Fruit fly (Drosophila melanogaster) whole organism, prepupa: ENCODE measurements around the gene Uba2.

ENCODE experiments used
- Blimp-1 ChIP-seq: fragments of 200-800 bp; sonication (Bioruptor generic); optimal IDR thresholded peaks from 3 replicates; lab custom pipeline; 2017; ENCODE audit warnings: missing biosample characterization, missing genetic modification characterization, mild to moderate bottlenecking, moderate library complexity, missing genetic modification reagents
- CG10631 ChIP-seq: fragments of 200-800 bp; sonication (Bioruptor generic); optimal IDR thresholded peaks from 2 replicates; lab custom pipeline; 2016; ENCODE audit warnings: missing biosample characterization, missing genetic modification characterization
- CG10669 ChIP-seq: fragments of 200-800 bp; sonication (Bioruptor generic); optimal IDR thresholded peaks from 3 replicates; lab custom pipeline; 2018; ENCODE audit warnings: missing biosample characterization, mild to moderate bottlenecking, missing genetic modification characterization, moderate library complexity
- CG11294 ChIP-seq: fragments of 200-800 bp; sonication (Bioruptor generic); IDR thresholded peaks from 2 replicates; pipeline ENCODE4 v1.3.6; 2022; ENCODE audit warnings: missing biosample characterization, missing genetic modification characterization
- CG11902 ChIP-seq: fragments of 200-800 bp; sonication (Bioruptor generic); optimal IDR thresholded peaks from 3 replicates; lab custom pipeline; 2016; ENCODE audit warnings: missing biosample characterization, missing genetic modification characterization
- CG15336 ChIP-seq: fragments of 200-800 bp; sonication (Bioruptor generic); IDR thresholded peaks from 2 replicates; pipeline ENCODE4 v1.3.6; 2022; ENCODE audit warnings: missing biosample characterization, missing genetic modification characterization
- CG16779 ChIP-seq: fragments of 200-800 bp; sonication (Bioruptor generic); optimal IDR thresholded peaks from 3 replicates; lab custom pipeline; 2017; ENCODE audit warnings: missing biosample characterization, mild to moderate bottlenecking, missing genetic modification characterization
- CG3032 ChIP-seq: fragments of 200-800 bp; optimal IDR thresholded peaks from 2 replicates; lab custom pipeline; 2019; ENCODE audit warnings: missing biosample characterization, mild to moderate bottlenecking, missing genetic modification characterization, moderate library complexity
- CG31627 ChIP-seq: fragments of 200-800 bp; sonication (Bioruptor generic); optimal IDR thresholded peaks from 3 replicates; lab custom pipeline; 2016; ENCODE audit warnings: missing biosample characterization, missing genetic modification characterization
- CG34406 ChIP-seq: fragments of 200-800 bp; sonication (Bioruptor generic); optimal IDR thresholded peaks from 3 replicates; lab custom pipeline; 2016; ENCODE audit warnings: missing biosample characterization, missing genetic modification characterization
- CG4318 ChIP-seq: fragments of 200-800 bp; sonication (Bioruptor generic); optimal IDR thresholded peaks from 3 replicates; lab custom pipeline; 2017; ENCODE audit warnings: missing biosample characterization, mild to moderate bottlenecking, missing genetic modification characterization
- CG6163 ChIP-seq: fragments of 200-800 bp; sonication (Bioruptor generic); IDR thresholded peaks from 3 replicates; pipeline ENCODE4 v1.3.6; 2022; ENCODE audit warnings: missing biosample characterization, missing genetic modification characterization
- CG6792 ChIP-seq: fragments of 200-800 bp; sonication (Bioruptor generic); optimal IDR thresholded peaks from 3 replicates; lab custom pipeline; 2016; ENCODE audit warnings: missing biosample characterization, missing genetic modification characterization
- CG6808 ChIP-seq: fragments of 200-800 bp; sonication (Bioruptor generic); optimal IDR thresholded peaks from 3 replicates; lab custom pipeline; 2017; ENCODE audit warnings: missing biosample characterization, missing genetic modification characterization, mild to moderate bottlenecking, moderate library complexity, missing genetic modification reagents
- CG7368 ChIP-seq: fragments of 200-800 bp; sonication (Bioruptor generic); optimal IDR thresholded peaks from 3 replicates; lab custom pipeline; 2016; ENCODE audit warnings: missing biosample characterization, missing genetic modification characterization
- CG8119 ChIP-seq: fragments of 200-800 bp; sonication (Bioruptor generic); IDR thresholded peaks from 3 replicates; pipeline ENCODE4 v1.3.6; 2022; ENCODE audit warnings: missing biosample characterization, missing genetic modification characterization
- CG8319 ChIP-seq: fragments of 200-800 bp; sonication (Bioruptor generic); optimal IDR thresholded peaks from 3 replicates; lab custom pipeline; 2016; ENCODE audit warnings: missing biosample characterization, missing genetic modification characterization
- CG9139 ChIP-seq: fragments of 200-800 bp; sonication (Bioruptor generic); optimal IDR thresholded peaks from 3 replicates; lab custom pipeline; 2017; ENCODE audit warnings: missing biosample characterization, mild to moderate bottlenecking, missing genetic modification characterization
- Eip75B ChIP-seq: fragments of 200-800 bp; sonication (Bioruptor generic); optimal IDR thresholded peaks from 3 replicates; lab custom pipeline; 2016; ENCODE audit warnings: missing biosample characterization, missing genetic modification characterization
- Eip78C ChIP-seq: fragments of 200-800 bp; sonication (Bioruptor generic); peaks from one replicate; lab custom pipeline; 2016; ENCODE audit warnings: missing biosample characterization, missing genetic modification characterization
- Eip93F ChIP-seq: fragments of 200-800 bp; sonication (Bioruptor generic); optimal IDR thresholded peaks from 2 replicates; lab custom pipeline; 2016; ENCODE audit warnings: missing biosample characterization, mild to moderate bottlenecking, missing genetic modification characterization
- Ets21C ChIP-seq: fragments of 200-800 bp; sonication (Bioruptor generic); optimal IDR thresholded peaks from 3 replicates; lab custom pipeline; 2016; ENCODE audit warnings: missing biosample characterization, missing genetic modification characterization
- Ets96B ChIP-seq: fragments of 200-800 bp; optimal IDR thresholded peaks from 2 replicates; lab custom pipeline; 2019; ENCODE audit warnings: missing biosample characterization, mild to moderate bottlenecking, missing genetic modification characterization, moderate library complexity
- Gug ChIP-seq: fragments of 200-800 bp; sonication (Bioruptor generic); IDR thresholded peaks from 2 replicates; pipeline ENCODE4 v1.3.6; 2022; ENCODE audit warnings: missing biosample characterization, missing genetic modification characterization
- Hr39 ChIP-seq: fragments of 200-800 bp; sonication (Bioruptor generic); optimal IDR thresholded peaks from 2 replicates; lab custom pipeline; 2016; ENCODE audit warnings: missing biosample characterization, missing genetic modification characterization
- Hr4 ChIP-seq: fragments of 200-800 bp; sonication (Bioruptor generic); optimal IDR thresholded peaks from 3 replicates; lab custom pipeline; 2016; ENCODE audit warnings: missing biosample characterization, missing genetic modification characterization
- Met ChIP-seq: fragments of 200-800 bp; sonication (Bioruptor generic); optimal IDR thresholded peaks from 3 replicates; lab custom pipeline; 2016; ENCODE audit warnings: missing biosample characterization, missing genetic modification characterization
- Sox102F ChIP-seq: fragments of 200-800 bp; sonication (Bioruptor generic); optimal IDR thresholded peaks from 2 replicates; lab custom pipeline; 2016; ENCODE audit warnings: missing biosample characterization, mild to moderate bottlenecking, missing genetic modification characterization
- Sox14 ChIP-seq: fragments of 200-800 bp; sonication (Bioruptor generic); optimal IDR thresholded peaks from 3 replicates; lab custom pipeline; 2016; ENCODE audit warnings: missing biosample characterization, missing genetic modification characterization
- achi ChIP-seq: fragments of 200-800 bp; sonication (Bioruptor generic); optimal IDR thresholded peaks from 3 replicates; lab custom pipeline; 2016; ENCODE audit warnings: missing biosample characterization, missing genetic modification characterization
- acj6 ChIP-seq: fragments of 200-800 bp; sonication (Bioruptor generic); optimal IDR thresholded peaks from 3 replicates; lab custom pipeline; 2016; ENCODE audit warnings: missing biosample characterization, missing genetic modification characterization
- cyc ChIP-seq: fragments of 200-800 bp; sonication (Bioruptor generic); optimal IDR thresholded peaks from 3 replicates; lab custom pipeline; 2016; ENCODE audit warnings: missing biosample characterization, missing genetic modification characterization
- dac ChIP-seq: fragments of 200-800 bp; sonication (Bioruptor generic); optimal IDR thresholded peaks from 2 replicates; lab custom pipeline; 2017; ENCODE audit warnings: missing biosample characterization, mild to moderate bottlenecking, missing genetic modification characterization
- dsx ChIP-seq: fragments of 200-800 bp; optimal IDR thresholded peaks from 3 replicates; lab custom pipeline; 2019; ENCODE audit warnings: missing biosample characterization, mild to moderate bottlenecking, missing genetic modification characterization, moderate library complexity; ENCODE audit not compliant: poor library complexity, severe bottlenecking
- eg ChIP-seq: fragments of 200-800 bp; sonication (Bioruptor generic); IDR thresholded peaks from 3 replicates; pipeline ENCODE4 v1.3.6; 2022; ENCODE audit warnings: missing biosample characterization, missing genetic modification characterization
- fd59A ChIP-seq: fragments of 200-800 bp; sonication (Bioruptor generic); optimal IDR thresholded peaks from 2 replicates; lab custom pipeline; 2017; ENCODE audit warnings: missing biosample characterization, mild to moderate bottlenecking, missing genetic modification characterization, missing genetic modification reagents
- fd85E ChIP-seq: fragments of 200-800 bp; sonication (Bioruptor generic); optimal IDR thresholded peaks from 3 replicates; lab custom pipeline; 2016; ENCODE audit warnings: missing biosample characterization, missing genetic modification characterization
- fkh ChIP-seq: fragments of 200-800 bp; sonication (Bioruptor generic); optimal IDR thresholded peaks from 3 replicates; lab custom pipeline; 2017; ENCODE audit warnings: missing biosample characterization, mild to moderate bottlenecking, missing genetic modification characterization, moderate library complexity
- lz ChIP-seq: fragments of 200-800 bp; sonication (Bioruptor generic); optimal IDR thresholded peaks from 3 replicates; lab custom pipeline; 2016; ENCODE audit warnings: missing biosample characterization, missing genetic modification characterization
- net ChIP-seq: fragments of 200-800 bp; sonication (Bioruptor generic); optimal IDR thresholded peaks from 3 replicates; lab custom pipeline; 2016; ENCODE audit warnings: missing biosample characterization, missing genetic modification characterization
- salr ChIP-seq, 2 experiments: fragments of 200-800 bp; sonication (Bioruptor generic); optimal IDR thresholded peaks; 3 replicates each; lab custom pipeline; 2016 to 2018; ENCODE audit warnings: missing biosample characterization in 2 of 2, missing genetic modification characterization in 2 of 2, mild to moderate bottlenecking in 1 of 2
- spab ChIP-seq: fragments of 200-800 bp; sonication (Bioruptor generic); optimal IDR thresholded peaks from 2 replicates; lab custom pipeline; 2017; ENCODE audit warnings: missing biosample characterization, mild to moderate bottlenecking, missing genetic modification characterization, missing genetic modification reagents
- ss ChIP-seq, 2 experiments: fragments of 200-800 bp; sonication (Bioruptor generic); optimal IDR thresholded peaks; 2 replicates in 1 of 2; 3 replicates in 1 of 2; lab custom pipeline; 2017 to 2018; ENCODE audit warnings: mild to moderate bottlenecking in 2 of 2, missing biosample characterization in 2 of 2, missing genetic modification characterization in 2 of 2, moderate library complexity in 1 of 2
- svp ChIP-seq: fragments of 200-800 bp; sonication (Bioruptor generic); peaks from one replicate; lab custom pipeline; 2016; ENCODE audit warnings: missing biosample characterization, missing genetic modification characterization
- topi ChIP-seq: fragments of 200-800 bp; sonication (Bioruptor generic); optimal IDR thresholded peaks from 3 replicates; lab custom pipeline; 2016; ENCODE audit warnings: missing biosample characterization, missing genetic modification characterization
- vri ChIP-seq: fragments of 200-800 bp; sonication (Bioruptor generic); optimal IDR thresholded peaks from 3 replicates; lab custom pipeline; 2016; ENCODE audit warnings: missing biosample characterization, mild to moderate bottlenecking, missing genetic modification characterization

Gene Uba2

DNA sequence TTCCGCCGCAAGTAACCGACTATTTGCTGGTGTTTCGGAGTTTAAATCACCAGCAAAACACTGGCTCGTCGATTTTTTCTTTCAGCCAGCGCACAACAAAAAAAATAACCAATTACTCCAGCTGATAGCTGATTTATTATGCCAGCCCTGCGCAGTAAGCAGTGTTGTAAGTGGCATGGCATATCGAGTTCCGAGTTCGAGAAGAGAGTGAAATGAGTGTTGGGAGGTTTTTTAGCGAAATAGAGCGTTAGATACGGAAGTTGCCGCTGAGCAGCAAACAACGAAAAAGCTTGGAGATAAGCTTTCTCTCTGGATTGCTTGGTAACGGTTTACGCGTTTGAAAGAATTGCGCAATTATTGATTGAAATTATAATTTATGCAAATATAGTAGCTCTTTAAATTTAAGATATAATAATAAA, 36.0 kb downstream of the Uba2 start, which contains the start of gene CG7565 (continued):
- TF ChIP-seq Sox14 (GFP tag; lab: Kevin White, UChicago) = peak; percentile 46
- TF ChIP-seq net (GFP tag; lab: Kevin White, UChicago) = peak; percentile 50
- TF ChIP-seq topi (GFP tag; lab: Kevin White, UChicago) = peak; percentile 2
- TF ChIP-seq CG10631 (GFP tag; lab: Kevin White, UChicago) = no peak
- TF ChIP-seq CG6808 (GFP tag; lab: Kevin White, UChicago) = no peak
- TF ChIP-seq CG6163 (GFP tag; lab: Robert Waterston, UW) = no peak
- TF ChIP-seq CG7368 = no peak
- TF ChIP-seq, all 60 proteins: peak for 20

DNA sequence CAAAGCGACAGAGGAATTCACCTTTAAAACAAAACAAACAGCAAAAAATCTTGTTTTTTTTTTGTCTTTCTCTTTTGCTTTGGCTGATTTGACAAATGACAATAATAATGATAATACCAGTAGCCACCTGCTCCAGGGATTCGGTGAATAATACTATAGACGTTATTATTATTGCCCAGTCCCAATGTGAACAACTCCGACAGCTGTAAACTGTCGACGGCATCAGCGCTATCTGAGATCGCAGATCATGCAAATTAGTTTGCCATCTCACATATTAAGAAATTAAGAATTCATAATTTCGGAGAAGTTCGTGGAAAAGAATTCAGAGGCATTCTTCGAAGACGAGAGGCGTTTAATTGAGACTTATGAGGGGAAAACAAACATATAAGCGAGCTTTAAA, 41.4 kb downstream of the Uba2 start:
- TF ChIP-seq CG11902 = no peak
- TF ChIP-seq dsx (GFP tag; lab: Kevin White, UChicago) = no peak
- TF ChIP-seq vri (GFP tag; lab: Kevin White, UChicago) = no peak

DNA sequence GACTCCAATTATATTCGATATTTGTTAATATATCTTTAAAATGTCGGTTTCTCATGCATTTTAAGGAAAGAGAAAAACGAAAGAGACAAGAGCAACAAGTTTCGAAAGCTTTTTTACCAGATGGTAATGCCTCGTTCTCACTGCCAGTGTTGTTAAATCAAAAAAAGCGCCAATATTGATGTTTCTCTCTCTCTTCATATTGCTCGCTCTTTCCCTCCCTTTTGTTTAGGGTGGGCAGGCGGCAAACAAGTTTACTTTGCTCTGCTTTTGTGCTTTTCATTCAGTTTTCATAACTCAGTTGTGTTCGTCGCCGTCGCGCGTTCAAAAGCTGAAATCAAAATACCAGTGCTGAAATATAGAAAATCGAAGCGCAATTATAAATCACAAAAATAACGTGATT, 45.8 kb downstream of the Uba2 start:
- TF ChIP-seq CG31627 = peak; percentile 13
- TF ChIP-seq fkh (GFP tag; lab: Kevin White, UChicago) = peak; percentile 88
- TF ChIP-seq achi = peak; percentile 32
- no peak for TF ChIP-seq spab (GFP tag; lab: Kevin White, UChicago)
- peak; percentile 59 for TF ChIP-seq Met (GFP tag; lab: Kevin White, UChicago)
- no peak for TF ChIP-seq CG11902
- peak; percentile 19 for TF ChIP-seq CG34406
- peak; percentile 43 for TF ChIP-seq dsx (GFP tag; lab: Kevin White, UChicago)
- TF ChIP-seq CG7368 = peak; percentile 44
- no peak for TF ChIP-seq dac (GFP tag; lab: Kevin White, UChicago)
- TF ChIP-seq CG10669 (GFP tag; lab: Kevin White, UChicago) = no peak
- peak; percentile 32 to 35 for TF ChIP-seq salr (GFP tag; optimal IDR thresholded peaks at IDR 0.05; lab: Kevin White, UChicago)
- no peak for TF ChIP-seq svp (GFP tag; lab: Kevin White, UChicago)
- peak; percentile 45 for TF ChIP-seq Eip93F (GFP tag; lab: Kevin White, UChicago)
- TF ChIP-seq Hr39 (GFP tag; lab: Kevin White, UChicago) = no peak
- TF ChIP-seq Sox14 (GFP tag; lab: Kevin White, UChicago) = peak; percentile 48
- TF ChIP-seq net (GFP tag; lab: Kevin White, UChicago) = peak; percentile 62
- no peak for TF ChIP-seq acj6
- no peak for TF ChIP-seq fd59A (GFP tag; lab: Kevin White, UChicago)
- TF ChIP-seq vri (GFP tag; lab: Kevin White, UChicago) = peak; percentile 88
- peak; percentile 84 for TF ChIP-seq Eip78C (GFP tag; lab: Kevin White, UChicago)
- TF ChIP-seq CG3032 (tag; lab: Kevin White, UChicago) = peak; percentile 8
- TF ChIP-seq CG9139 (GFP tag; lab: Kevin White, UChicago) = no peak
- no peak for TF ChIP-seq CG6808 (GFP tag; lab: Kevin White, UChicago)
- no peak for TF ChIP-seq CG11294 (GFP tag; lab: Robert Waterston, UW)
- peak; percentile 8 for TF ChIP-seq CG8319 (GFP tag; lab: Kevin White, UChicago)
- TF ChIP-seq topi (GFP tag; lab: Kevin White, UChicago) = peak; percentile 50
- TF ChIP-seq eg (GFP tag; lab: Robert Waterston, UW) = 0 out of 3 replicates have a peak, but pooled peaks have one; percentile 18
- TF ChIP-seq Gug = no peak
- TF ChIP-seq cyc (GFP tag; lab: Kevin White, UChicago) = no peak
- peak; percentile 51 for TF ChIP-seq lz (GFP tag; lab: Kevin White, UChicago)
- peak; percentile 47 for TF ChIP-seq CG16779 (tag; lab: Kevin White, UChicago)
- peak; percentile 49; the same call in 1 of the 3 replicates for TF ChIP-seq CG8119 (GFP tag; lab: Robert Waterston, UW)
- peak; percentile 4 for TF ChIP-seq Ets96B (tag; lab: Kevin White, UChicago)
- peak; percentile 41 for TF ChIP-seq Eip75B (GFP tag; lab: Kevin White, UChicago)
- TF ChIP-seq ss (GFP tag; optimal IDR thresholded peaks at IDR 0.05; lab: Kevin White, UChicago) = peak in 1 of 2 experiments; percentile 58
- TF ChIP-seq Hr4 (GFP tag; lab: Kevin White, UChicago) = no peak
- TF ChIP-seq CG6792 (GFP tag; lab: Kevin White, UChicago) = peak; percentile 38
- TF ChIP-seq Sox102F (GFP tag; lab: Kevin White, UChicago) = peak; percentile 85
- no peak for TF ChIP-seq Blimp-1 (GFP tag; lab: Kevin White, UChicago)
- TF ChIP-seq CG15336 (GFP tag; lab: Robert Waterston, UW) = no peak; the same call in 1 of the 2 replicates
- TF ChIP-seq Ets21C (GFP tag; lab: Kevin White, UChicago) = no peak
- TF ChIP-seq CG4318 (GFP tag; lab: Kevin White, UChicago) = no peak
- TF ChIP-seq fd85E = peak; percentile 73
